Worm (Caenorhabditis elegans): ENCODE measurements around the gene prmt-4.
A peak's percentile ranks its signal among the peaks of the same experiment; 100 is the strongest.

Gene prmt-4

DNA sequence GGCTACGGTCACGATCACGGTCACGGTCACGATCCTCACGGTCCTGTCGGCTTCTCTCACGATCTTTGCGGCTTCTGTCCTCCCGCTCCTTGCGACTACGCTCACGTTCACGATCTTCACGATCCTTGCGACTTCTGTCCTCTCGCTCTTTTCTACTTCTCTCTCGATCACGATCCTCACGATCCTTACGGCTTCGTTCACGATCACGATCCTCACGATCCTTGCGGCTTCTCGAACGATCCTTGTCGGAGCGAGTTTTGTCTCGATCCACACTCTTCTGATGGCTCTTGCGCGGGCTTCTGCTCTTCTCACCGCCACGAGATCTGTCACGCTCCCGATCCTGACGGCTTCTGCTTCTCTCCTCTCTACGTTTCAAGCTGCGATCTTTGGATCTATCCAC lies 22.9 kb downstream of the prmt-4 start:
- TF ChIP-seq hlh-15 (tag; optimal IDR thresholded peaks at IDR 0.05) = no peak
- no peak for TF ChIP-seq ama-1 (optimal IDR thresholded peaks at IDR 0.05)
- TF ChIP-seq ahr-1 (tag; optimal IDR thresholded peaks at IDR 0.05) = no peak
- no peak for TF ChIP-seq ceh-30 (tag; optimal IDR thresholded peaks at IDR 0.05)

ce11 chrIV:572487-572886 lies 31.0 kb downstream of the prmt-4 start, which contains the start of gene gex-2:
gex-2 (plus strand) TSS chrIV:572769.
- TF ChIP-seq fkh-6 (tag; optimal IDR thresholded peaks at IDR 0.05) (peak; percentile 22), ref-2 (tag; optimal IDR thresholded peaks at IDR 0.05) (peak; percentile 3), nfya-1 (tag; optimal IDR thresholded peaks at IDR 0.05) (peak; percentile 1), nhr-11 (tag; optimal IDR thresholded peaks at IDR 0.05) (no peak), tbx-2 (tag; optimal IDR thresholded peaks at IDR 0.05) (peak; percentile 27)

ce11 chrIV:570799-571300 lies 32.6 kb downstream of the prmt-4 start, which contains the start of gene F56A11.5:
F56A11.5 (minus strand) TSS chrIV:570849.
- TF ChIP-seq K02D7.2 (tag; optimal IDR thresholded peaks at IDR 0.05) = no peak

DNA sequence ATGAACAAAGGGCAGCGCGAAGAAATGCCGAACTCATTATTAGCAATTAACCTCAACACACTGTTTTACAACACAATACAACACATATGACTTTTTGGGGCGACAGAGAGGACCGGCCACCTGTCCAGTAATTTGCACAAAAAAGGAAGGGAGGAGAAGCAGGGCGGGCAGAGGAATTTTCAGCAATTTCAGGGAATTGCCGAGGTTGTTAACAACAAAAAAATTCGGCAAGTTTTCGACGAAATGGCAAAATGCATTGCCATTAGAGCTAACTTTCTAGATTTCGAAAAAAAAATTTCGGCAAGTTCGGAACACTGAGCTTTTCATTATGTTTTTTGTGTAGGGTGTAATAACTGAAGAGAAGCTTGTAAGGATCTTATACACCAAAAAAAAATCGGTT lies 39.4 kb downstream of the prmt-4 start:
- TF ChIP-seq pax-1 (tag; optimal IDR thresholded peaks at IDR 0.05) (no peak), F13H6.1 (tag; optimal IDR thresholded peaks at IDR 0.05) (no peak), dve-1 (tag; optimal IDR thresholded peaks at IDR 0.05) (no peak), K02D7.2 (tag; optimal IDR thresholded peaks at IDR 0.05) (no peak), nhr-11 (tag; optimal IDR thresholded peaks at IDR 0.05) (no peak), K09A11.1 (tag; optimal IDR thresholded peaks at IDR 0.05; ENCODE audit: insufficient read depth) (no peak), unc-3 (GFP tag; conservative IDR thresholded peaks at IDR 0.05) (no peak), unc-3 (tag; optimal IDR thresholded peaks at IDR 0.05) (no peak), dmd-4 (tag; optimal IDR thresholded peaks at IDR 0.05; ENCODE audit: borderline replicate concordance) (no peak), pat-9 (tag; optimal IDR thresholded peaks at IDR 0.05) (no peak), lin-11 (tag; optimal IDR thresholded peaks at IDR 0.05) (no peak), ceh-45 (GFP tag; IDR thresholded peaks at IDR 0.05) (no peak), ahr-1 (tag; optimal IDR thresholded peaks at IDR 0.05) (no peak), nhr-232 (tag; optimal IDR thresholded peaks at IDR 0.05) (no peak), unc-86 (tag; optimal IDR thresholded peaks at IDR 0.05) (no peak), sox-4 (tag; optimal IDR thresholded peaks at IDR 0.05) (no peak), pqm-1 (tag; optimal IDR thresholded peaks at IDR 0.05) (no peak), zip-5 (tag; optimal IDR thresholded peaks at IDR 0.05) (no peak), ceh-19 (GFP tag; optimal IDR thresholded peaks at IDR 0.05) (no peak), ceh-31 (tag; optimal IDR thresholded peaks at IDR 0.05) (no peak), ztf-16 (tag; optimal IDR thresholded peaks at IDR 0.05) (no peak)

ce11 chrIV:563417-563816 lies 40.0 kb downstream of the prmt-4 start:
- no peak for TF ChIP-seq unc-3 (GFP tag; conservative IDR thresholded peaks at IDR 0.05)
- TF ChIP-seq unc-3 (tag; optimal IDR thresholded peaks at IDR 0.05) = no peak
- TF ChIP-seq unc-42 (tag; optimal IDR thresholded peaks at IDR 0.05) = peak; percentile 96

DNA sequence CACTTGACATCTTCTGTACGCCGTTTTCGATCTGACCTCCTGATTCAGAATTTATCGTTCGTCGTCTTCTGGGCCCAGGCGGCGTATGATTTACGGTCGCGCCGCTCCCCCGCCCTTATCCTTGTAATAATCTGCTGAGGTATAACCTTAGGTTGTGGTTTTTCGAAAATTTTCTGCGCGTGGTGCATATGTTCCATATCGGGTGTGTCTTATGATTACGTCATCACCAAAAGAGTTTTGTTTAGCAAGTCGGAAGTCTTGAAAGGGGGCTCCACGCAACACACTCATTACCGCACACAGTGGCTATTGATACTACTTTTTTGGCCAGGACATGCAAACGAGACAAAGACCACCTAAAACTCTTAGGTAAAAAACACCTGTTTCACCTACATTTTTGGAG lies 42.7 kb downstream of the prmt-4 start:
- TF ChIP-seq F13H6.1 (tag; optimal IDR thresholded peaks at IDR 0.05) = no peak
- TF ChIP-seq pha-4 (tag; optimal IDR thresholded peaks at IDR 0.05) = no peak
- no peak for TF ChIP-seq ceh-31 (tag; optimal IDR thresholded peaks at IDR 0.05)
- no peak for TF ChIP-seq ceh-30 (tag; optimal IDR thresholded peaks at IDR 0.05)
- no peak for TF ChIP-seq tbx-7 (tag; optimal IDR thresholded peaks at IDR 0.05)
- TF ChIP-seq pha-2 (tag; optimal IDR thresholded peaks at IDR 0.05) = no peak
- no peak for TF ChIP-seq sox-2 (GFP tag; IDR thresholded peaks at IDR 0.05)
- TF ChIP-seq mec-3 (tag; optimal IDR thresholded peaks at IDR 0.05; ENCODE audit: borderline replicate concordance) = no peak
- TF ChIP-seq hlh-30 (tag; optimal IDR thresholded peaks at IDR 0.05; ENCODE audit: insufficient read depth) = no peak
- TF ChIP-seq ceh-24 (tag; optimal IDR thresholded peaks at IDR 0.05) = no peak
- TF ChIP-seq pros-1 (tag; optimal IDR thresholded peaks at IDR 0.05) = no peak
- TF ChIP-seq fax-1 (tag; optimal IDR thresholded peaks at IDR 0.05) = no peak
- no peak for TF ChIP-seq pax-1 (tag; optimal IDR thresholded peaks at IDR 0.05)
- no peak for TF ChIP-seq ceh-19 (GFP tag; optimal IDR thresholded peaks at IDR 0.05)
- TF ChIP-seq ceh-48 (tag; optimal IDR thresholded peaks at IDR 0.05) = no peak
- no peak for TF ChIP-seq ceh-6 (GFP tag; optimal IDR thresholded peaks at IDR 0.05)
- no peak for TF ChIP-seq nhr-232 (tag; optimal IDR thresholded peaks at IDR 0.05)
- TF ChIP-seq fkh-10 (GFP tag; optimal IDR thresholded peaks at IDR 0.05) = no peak
- no peak for TF ChIP-seq ceh-14 (tag; optimal IDR thresholded peaks at IDR 0.05)

Measured in whole organism, late embryonic.